Worm (Caenorhabditis elegans) whole organism, L3 larva: ENCODE data around the gene C09H10.4.

Source experiments
- aly-2 ChIP-seq: fragments of 150-350 bp; optimal IDR thresholded peaks from 2 replicates; lab custom pipeline; 2014; ENCODE audit warnings: missing biosample characterization, missing genetic modification characterization
- ceh-9 ChIP-seq: sonication (generic microtip); optimal IDR thresholded peaks from 2 replicates; lab custom pipeline; 2018; ENCODE audit warnings: missing biosample characterization, missing genetic modification characterization
- daf-12 ChIP-seq: fragments of 150-350 bp; optimal IDR thresholded peaks from 2 replicates; lab custom pipeline; 2014; ENCODE audit warnings: missing biosample characterization, missing genetic modification reagents, missing genetic modification characterization
- lin-39 ChIP-seq: fragments of 150-350 bp; optimal IDR thresholded peaks from 2 replicates; lab custom pipeline; 2018; ENCODE audit warnings: missing biosample characterization, missing genetic modification reagents, missing genetic modification characterization
- nhr-12 ChIP-seq: fragments of 150-350 bp; optimal IDR thresholded peaks from 2 replicates; lab custom pipeline; 2014; ENCODE audit warnings: missing biosample characterization, missing genetic modification characterization
- nhr-23 ChIP-seq: fragments of 150-350 bp; optimal IDR thresholded peaks from 2 replicates; lab custom pipeline; 2014; ENCODE audit warnings: missing biosample characterization, missing genetic modification reagents, missing genetic modification characterization
- nhr-237 ChIP-seq: fragments of 150-350 bp; optimal IDR thresholded peaks from 2 replicates; lab custom pipeline; 2014; ENCODE audit warnings: missing biosample characterization, missing genetic modification characterization
- nhr-77 ChIP-seq: fragments of 150-350 bp; optimal IDR thresholded peaks from 2 replicates; lab custom pipeline; 2014; ENCODE audit warnings: missing biosample characterization, missing genetic modification characterization
- pha-4 ChIP-seq: fragments of 150-350 bp; optimal IDR thresholded peaks from 2 replicates; lab custom pipeline; 2014; ENCODE audit warnings: missing biosample characterization, missing genetic modification reagents, missing genetic modification characterization
- pqm-1 ChIP-seq: fragments of 150-350 bp; optimal IDR thresholded peaks from 2 replicates; lab custom pipeline; 2017; ENCODE audit warnings: missing biosample characterization, missing genetic modification characterization, inconsistent platforms
- unc-39 ChIP-seq: sonication (generic microtip); optimal IDR thresholded peaks from 4 replicates; lab custom pipeline; 2017; ENCODE audit warnings: missing biosample characterization, missing genetic modification characterization
- ztf-4 ChIP-seq: fragments of 150-350 bp; optimal IDR thresholded peaks from 2 replicates; lab custom pipeline; 2014; ENCODE audit warnings: missing biosample characterization, missing genetic modification characterization

DNA sequence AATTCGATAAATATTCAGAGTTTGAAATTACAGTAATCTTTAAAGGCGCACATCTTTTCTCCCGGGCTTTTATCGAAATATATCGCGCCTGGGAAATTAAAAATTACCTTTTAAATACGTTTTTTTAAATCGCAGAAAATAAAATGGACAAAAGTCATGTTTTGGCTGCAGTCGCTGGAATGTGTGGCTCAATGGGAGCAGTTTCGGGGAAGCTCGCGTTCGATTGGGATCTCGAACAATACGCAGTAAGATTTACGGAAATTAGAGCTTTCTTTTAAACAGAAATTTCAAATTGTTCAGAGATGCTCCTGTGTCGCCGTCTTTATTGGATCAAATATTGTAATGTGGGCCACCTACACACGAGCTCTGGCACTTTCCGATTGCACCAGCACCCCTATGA is 29.6 kb downstream of the C09H10.4 start, which contains the start of gene F40F8.12:
- no peak for TF ChIP-seq pha-4 (tag; lab: Kevin White, UChicago)
- TF ChIP-seq nhr-77 = no peak
- no peak for TF ChIP-seq nhr-23 (tag; lab: Kevin White, UChicago)
- no peak for TF ChIP-seq unc-39
- no peak for TF ChIP-seq daf-12 (tag; lab: Kevin White, UChicago)
- no peak for TF ChIP-seq ceh-9
- TF ChIP-seq nhr-237 (tag; lab: Kevin White, UChicago) = no peak
- no peak for TF ChIP-seq nhr-12
- TF ChIP-seq ztf-4 (tag; lab: Kevin White, UChicago) = no peak
- no peak for TF ChIP-seq lin-39 (tag; lab: Kevin White, UChicago)
- no peak for TF ChIP-seq pqm-1
- no peak for TF ChIP-seq aly-2 (tag; lab: Kevin White, UChicago)
